Worm (Caenorhabditis elegans): ENCODE measurements around the gene F08H9.2.

The F08H9.2 gene

DNA sequence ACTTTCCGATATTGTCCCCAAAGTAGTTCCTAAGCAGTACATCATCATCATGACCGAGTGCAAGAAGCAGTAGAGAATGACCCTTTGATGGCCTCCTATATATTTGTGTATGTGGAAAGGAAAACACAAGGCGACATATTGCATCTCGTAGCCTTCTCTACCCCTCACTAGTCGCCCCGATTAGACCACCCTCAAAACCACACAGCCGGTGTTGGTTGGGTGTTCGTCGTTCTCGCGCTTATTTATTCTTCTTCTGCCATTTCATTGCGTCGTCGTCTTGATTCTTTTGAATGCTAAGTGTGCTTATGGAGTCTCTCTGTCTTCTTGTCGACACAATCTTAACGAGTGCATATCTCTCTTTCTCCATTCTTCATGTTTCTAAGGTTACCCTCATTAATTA is 37.7 kb downstream of the F08H9.2 start:
- TF ChIP-seq blmp-1 (tag; optimal IDR thresholded peaks at IDR 0.05) (peak; percentile 2), efl-1 (optimal IDR thresholded peaks at IDR 0.05) (no peak), efl-1 (GFP tag; optimal IDR thresholded peaks at IDR 0.05 in 1 of 2) (peak in 1 of 2 experiments; percentile 50), sptf-1 (tag; optimal IDR thresholded peaks at IDR 0.05) (no peak)

DNA sequence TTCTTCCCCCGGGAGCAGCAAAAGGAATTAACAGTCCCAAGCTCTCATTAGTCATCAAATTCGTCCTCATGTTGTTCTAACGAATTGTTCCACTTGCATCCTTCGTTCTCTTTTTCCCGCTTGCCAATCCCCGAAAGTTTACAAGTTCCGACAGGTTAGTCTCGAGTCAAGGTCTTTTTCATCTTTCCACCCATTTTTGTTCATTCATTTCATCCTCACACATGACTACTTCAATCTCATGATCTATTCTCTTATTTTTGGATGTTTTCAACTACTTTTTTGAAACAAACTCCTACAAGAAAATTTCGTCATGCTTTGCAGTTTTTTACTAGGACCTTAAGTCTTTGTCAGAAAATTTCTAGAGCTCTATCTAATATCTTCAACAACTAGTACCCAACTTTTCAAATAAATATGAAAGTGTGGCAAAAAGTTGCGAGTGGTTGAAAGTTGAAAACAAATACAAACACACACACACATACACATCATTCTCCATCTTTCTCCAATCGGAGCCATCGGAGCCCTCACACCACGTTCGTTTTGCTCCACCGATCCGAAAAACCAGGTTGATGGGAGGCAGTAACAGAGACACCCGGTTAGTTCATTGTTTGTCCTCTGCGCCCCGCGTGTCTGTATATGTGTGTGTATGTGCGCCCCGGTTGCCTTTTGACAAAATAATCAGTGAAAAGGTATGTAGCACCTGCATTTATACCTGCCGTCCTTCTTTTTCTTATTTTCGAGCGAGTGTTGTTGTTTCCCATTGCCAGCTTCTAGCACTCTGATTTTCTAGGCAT is 38.8 kb downstream of the F08H9.2 start:
- TF ChIP-seq nhr-12 (tag; optimal IDR thresholded peaks at IDR 0.05) (no peak), unc-130 (tag; optimal IDR thresholded peaks at IDR 0.05) (no peak), fos-1 (tag; optimal IDR thresholded peaks at IDR 0.05) (no peak), hlh-17 (GFP tag; optimal IDR thresholded peaks at IDR 0.05; ENCODE audit: borderline replicate concordance) (no peak), nhr-47 (tag; optimal IDR thresholded peaks at IDR 0.05) (no peak), sptf-1 (tag; optimal IDR thresholded peaks at IDR 0.05) (no peak), lsy-2 (tag; optimal IDR thresholded peaks at IDR 0.05) (peak in 1 of 2 experiments; percentile 22), efl-1 (optimal IDR thresholded peaks at IDR 0.05) (no peak), efl-1 (GFP tag; optimal IDR thresholded peaks at IDR 0.05 in 1 of 2) (peak in 1 of 2 experiments; percentile 91), C04F5.9 (tag; optimal IDR thresholded peaks at IDR 0.05) (no peak), unc-98 (GFP tag; IDR thresholded peaks at IDR 0.05) (no peak), tbx-2 (tag; optimal IDR thresholded peaks at IDR 0.05) (no peak), ceh-82 (tag; optimal IDR thresholded peaks at IDR 0.05) (no peak), pax-3 (tag; optimal IDR thresholded peaks at IDR 0.05) (no peak), jun-1 (tag; optimal IDR thresholded peaks at IDR 0.05) (no peak), pag-3 (tag; optimal IDR thresholded peaks at IDR 0.05; ENCODE audit: borderline replicate concordance, insufficient read depth) (no peak), nhr-237 (tag; optimal IDR thresholded peaks at IDR 0.05) (no peak), mab-9 (GFP tag; IDR thresholded peaks at IDR 0.05) (no peak), nhr-20 (tag; optimal IDR thresholded peaks at IDR 0.05) (peak; percentile 39), lir-3 (tag; optimal IDR thresholded peaks at IDR 0.05; ENCODE audit: poor library complexity) (no peak), nhr-77 (tag; optimal IDR thresholded peaks at IDR 0.05) (no peak), lin-15B (tag; optimal IDR thresholded peaks at IDR 0.05) (no peak), dsc-1 (tag; optimal IDR thresholded peaks at IDR 0.05) (no peak), lin-35 (GFP tag; optimal IDR thresholded peaks at IDR 0.05) (peak in 1 of 2 experiments; percentile 46), lin-39 (tag; optimal IDR thresholded peaks at IDR 0.05) (no peak), skn-1 (tag; optimal IDR thresholded peaks at IDR 0.05) (peak; percentile 42), rnt-1 (tag; optimal IDR thresholded peaks at IDR 0.05) (no peak), nhr-85 (tag) (peak; percentile 83), ceh-8 (GFP tag; optimal IDR thresholded peaks at IDR 0.05) (no peak), mep-1 (tag; optimal IDR thresholded peaks at IDR 0.05) (peak; percentile 45), sox-4 (tag; optimal IDR thresholded peaks at IDR 0.05) (no peak), ceh-90 (tag; optimal IDR thresholded peaks at IDR 0.05) (no peak), mef-2 (tag; optimal IDR thresholded peaks at IDR 0.05) (no peak), isw-1 (GFP tag; IDR thresholded peaks at IDR 0.05) (no peak), elt-3 (tag; optimal IDR thresholded peaks at IDR 0.05) (peak in 2 of 6 experiments; percentile 47 to 65), zip-4 (GFP tag; optimal IDR thresholded peaks at IDR 0.05) (no peak), hpl-2 (GFP tag; optimal IDR thresholded peaks at IDR 0.05) (no peak), snpc-4 (tag; optimal IDR thresholded peaks at IDR 0.05) (no peak), C34B4.2 (tag; optimal IDR thresholded peaks at IDR 0.05) (no peak), lin-13 (GFP tag; optimal IDR thresholded peaks at IDR 0.05) (no peak), lin-14 (GFP tag; optimal IDR thresholded peaks at IDR 0.05) (peak; percentile 59), aly-2 (tag; optimal IDR thresholded peaks at IDR 0.05) (no peak), unc-30 (tag; optimal IDR thresholded peaks at IDR 0.05) (no peak), Y116A8C.19 (tag; optimal IDR thresholded peaks at IDR 0.05; ENCODE audit: borderline replicate concordance) (no peak), grh-1 (GFP tag; IDR thresholded peaks at IDR 0.05) (no peak), fkh-8 (tag; optimal IDR thresholded peaks at IDR 0.05) (no peak), F16B12.6 (tag; optimal IDR thresholded peaks at IDR 0.05) (no peak), swsn-7 (tag; optimal IDR thresholded peaks at IDR 0.05) (no peak), snu-23 (GFP tag; optimal IDR thresholded peaks at IDR 0.05) (peak; percentile 17)

Measured in whole organism, L1 larva.